Fruit fly (Drosophila melanogaster): ENCODE results near the gene CG42594.
A peak's percentile ranks its signal among the peaks of the same experiment; 100 is the strongest.

CG42594 gene

dm6 chrX:4911765-4912245, 71.2 kb downstream of the CG42594 start (continued):
- TF ChIP-seq crp (GFP tag; optimal IDR thresholded peaks at IDR 0.05) (no peak), CG8089 (GFP tag; optimal IDR thresholded peaks at IDR 0.05) (no peak), Dip3 (GFP tag; optimal IDR thresholded peaks at IDR 0.05) (no peak), gem (tag; optimal IDR thresholded peaks at IDR 0.05) (peak; percentile 37), dpn (GFP tag; optimal IDR thresholded peaks at IDR 0.05) (peak in 1 of 2 experiments; percentile 3), CG13894 (tag; optimal IDR thresholded peaks at IDR 0.05) (no peak), CG17385 (GFP tag; optimal IDR thresholded peaks at IDR 0.05) (peak; percentile 1), Abd-B (GFP tag; optimal IDR thresholded peaks at IDR 0.05) (no peak), CG6654 (GFP tag; optimal IDR thresholded peaks at IDR 0.05) (no peak), ken (GFP tag; IDR thresholded peaks at IDR 0.05) (no peak), sim (GFP tag; IDR thresholded peaks at IDR 0.05) (no peak), HLH3B (GFP tag; IDR thresholded peaks at IDR 0.05) (0 out of 2 replicates have a peak, but pooled peaks have one; percentile 9), emc (GFP tag; optimal IDR thresholded peaks at IDR 0.05) (no peak), az2 (GFP tag; optimal IDR thresholded peaks at IDR 0.05) (no peak), CG17186 (GFP tag; optimal IDR thresholded peaks at IDR 0.05) (no peak), CG14667 (GFP tag; IDR thresholded peaks at IDR 0.05) (no peak), Ssrp (tag; optimal IDR thresholded peaks at IDR 0.05) (no peak), Dll (GFP tag; IDR thresholded peaks at IDR 0.05; ENCODE audit: partially characterized antibody) (no peak), CG3407 (GFP tag; optimal IDR thresholded peaks at IDR 0.05) (no peak), sisA (GFP tag; IDR thresholded peaks at IDR 0.05) (no peak), bsh (GFP tag; optimal IDR thresholded peaks at IDR 0.05) (peak in 1 of 2 experiments; percentile 94), Meics (GFP tag; optimal IDR thresholded peaks at IDR 0.05) (peak; percentile 23), Antp (GFP tag; optimal IDR thresholded peaks at IDR 0.05) (no peak), klu (GFP tag; IDR thresholded peaks at IDR 0.05) (no peak), CG14965 (GFP tag; optimal IDR thresholded peaks at IDR 0.05; ENCODE audit: borderline replicate concordance) (no peak), Dfd (GFP tag; optimal IDR thresholded peaks at IDR 0.05) (no peak), NfI (GFP tag; optimal IDR thresholded peaks at IDR 0.05) (no peak)

- TF ChIP-seq CG17912 (GFP tag; optimal IDR thresholded peaks at IDR 0.05), result no peak
- 0 out of 4 replicates have a peak, but pooled peaks have one; percentile 16 for TF ChIP-seq chinmo (GFP tag; IDR thresholded peaks at IDR 0.05; ENCODE audit: partially characterized antibody)
- TF ChIP-seq Med (GFP tag), result peak; percentile 43
- 0 out of 3 replicates have a peak, but pooled peaks have one; percentile 20 for TF ChIP-seq row (GFP tag; IDR thresholded peaks at IDR 0.05)
- 0 out of 3 replicates have a peak, but pooled peaks have one; percentile 24 for TF ChIP-seq sr (GFP tag; IDR thresholded peaks at IDR 0.05)
- TF ChIP-seq CG10431 (GFP tag; optimal IDR thresholded peaks at IDR 0.05), result no peak
- TF ChIP-seq Sry-β (GFP tag; optimal IDR thresholded peaks at IDR 0.05), result peak; percentile 74
Measured at dm6 chrX:4912370-4912769, 71.7 kb downstream of the CG42594 start.

dm6 chrX:4918228-4919022, 77.8 kb downstream of the CG42594 start, which contains the start of the genes CG4041 and Hgsnat:
Gene CG4041 (minus strand): TSS chrX:4918447.
Gene Hgsnat (plus strand): TSS chrX:4918730.
- TF ChIP-seq CG31224 (GFP tag; IDR thresholded peaks at IDR 0.05) (no peak), stc (GFP tag; IDR thresholded peaks at IDR 0.05) (no peak), CG30403 (GFP tag; optimal IDR thresholded peaks at IDR 0.05) (peak; percentile 39), slbo (GFP tag; IDR thresholded peaks at IDR 0.05) (peak; percentile 31; the same call in 1 of the 2 replicates), CG9932 (GFP tag; IDR thresholded peaks at IDR 0.05) (peak; percentile 21; the same call in 1 of the 2 replicates), tio (GFP tag; optimal IDR thresholded peaks at IDR 0.05) (no peak), HHEX (GFP tag; optimal IDR thresholded peaks at IDR 0.05) (no peak), CG17385 (GFP tag; optimal IDR thresholded peaks at IDR 0.05) (no peak), CG8924 (tag; optimal IDR thresholded peaks at IDR 0.05) (peak; percentile 15), tgo (GFP tag; IDR thresholded peaks at IDR 0.05) (no peak), slp2 (GFP tag; optimal IDR thresholded peaks at IDR 0.05) (no peak), gfzf (GFP tag; optimal IDR thresholded peaks at IDR 0.05) (peak; percentile 29), gcm (GFP tag; optimal IDR thresholded peaks at IDR 0.05) (no peak), CG15011 (GFP tag; optimal IDR thresholded peaks at IDR 0.05) (no peak), insv (GFP tag; optimal IDR thresholded peaks at IDR 0.05) (peak in 1 of 2 experiments; percentile 59)

All from whole organism, embryonic.